Worm (Caenorhabditis elegans) whole organism, L4 larva: Measurements from ENCODE around the gene F31D4.8.
A peak's percentile ranks its signal among the peaks of the same experiment; 100 is the strongest.

Source experiments
- F26F4.8 ChIP-seq: fragments of 200-800 bp; sonication (Bioruptor generic); conservative IDR thresholded peaks from 2 replicates; pipeline ENCODE4 v1.3.6; 2022; ENCODE audit warnings: missing genetic modification characterization, missing compliant biosample characterization
- F37D6.2 ChIP-seq: sonication (generic microtip); optimal IDR thresholded peaks from 2 replicates; lab custom pipeline; 2016; ENCODE audit warnings: mild to moderate bottlenecking, missing genetic modification characterization, missing compliant biosample characterization
- F44E2.7 ChIP-seq: fragments of 200-800 bp; sonication (Bioruptor generic); IDR thresholded peaks from 2 replicates; pipeline ENCODE4 v2.1.2; 2022; ENCODE audit warnings: missing genetic modification characterization, missing compliant biosample characterization
- Y105C5A.15 ChIP-seq: fragments of 200-800 bp; sonication (Bioruptor generic); IDR thresholded peaks from 2 replicates; pipeline ENCODE4 v1.3.6; 2022; ENCODE audit warnings: missing genetic modification characterization, missing compliant biosample characterization
- Y48G9A.11 ChIP-seq: fragments of 200-800 bp; sonication (Bioruptor generic); IDR thresholded peaks from 2 replicates; pipeline ENCODE4 v1.3.6; 2022; ENCODE audit warnings: missing genetic modification reagents, missing genetic modification characterization, missing compliant biosample characterization
- Y5F2A.4 ChIP-seq: fragments of 200-800 bp; sonication (Bioruptor generic); optimal IDR thresholded peaks from 2 replicates; lab custom pipeline; 2018; ENCODE audit warnings: mild to moderate bottlenecking, missing genetic modification characterization, missing compliant biosample characterization
- Y75B8A.6 ChIP-seq: fragments of 200-800 bp; sonication (Bioruptor generic); IDR thresholded peaks from 2 replicates; pipeline ENCODE4 v1.3.6; 2022; ENCODE audit warnings: missing genetic modification reagents, missing genetic modification characterization, missing compliant biosample characterization
- ZK337.2 ChIP-seq: fragments of 200-800 bp; sonication (Bioruptor generic); IDR thresholded peaks from 2 replicates; pipeline ENCODE4 v1.3.6; 2022; ENCODE audit warnings: missing genetic modification reagents, missing genetic modification characterization, missing compliant biosample characterization
- arid-1 ChIP-seq: fragments of 200-800 bp; sonication (Bioruptor generic); conservative IDR thresholded peaks from 2 replicates; pipeline ENCODE4 v1.3.6; 2022; ENCODE audit warnings: missing genetic modification reagents, missing genetic modification characterization, missing compliant biosample characterization
- attf-4 ChIP-seq: sonication (generic microtip); optimal IDR thresholded peaks from 3 replicates; lab custom pipeline; 2017; ENCODE audit warnings: missing biosample characterization, missing genetic modification characterization
- ceh-62 ChIP-seq: sonication (generic microtip); optimal IDR thresholded peaks from 2 replicates; lab custom pipeline; 2017; ENCODE audit warnings: missing biosample characterization, missing genetic modification characterization
- ceh-82 ChIP-seq: sonication (generic microtip); optimal IDR thresholded peaks from 2 replicates; lab custom pipeline; 2017; ENCODE audit warnings: missing biosample characterization, missing genetic modification characterization
- ces-1 ChIP-seq: fragments of 150-350 bp; sonication (generic microtip); optimal IDR thresholded peaks from 4 replicates; lab custom pipeline; 2014; ENCODE audit warnings: missing biosample characterization, missing genetic modification reagents, missing genetic modification characterization
- ctbp-1 ChIP-seq: fragments of 200-800 bp; sonication (Bioruptor generic); IDR thresholded peaks from 2 replicates; pipeline ENCODE4 v1.3.6; 2022; ENCODE audit warnings: missing genetic modification reagents, missing genetic modification characterization, missing compliant biosample characterization
- daf-12 ChIP-seq: fragments of 150-350 bp; optimal IDR thresholded peaks from 2 replicates; lab custom pipeline; 2014; ENCODE audit warnings: missing biosample characterization, missing genetic modification reagents, missing genetic modification characterization
- daf-16 ChIP-seq, 3 experiments: sonication (generic microtip); optimal IDR thresholded peaks; 2 replicates each; lab custom pipeline; 2016 to 2017; ENCODE audit warnings: missing genetic modification characterization in 3 of 3, missing genetic modification reagents in 3 of 3, mild to moderate bottlenecking in 2 of 3, missing compliant biosample characterization in 2 of 3, missing biosample characterization in 1 of 3, moderate library complexity in 1 of 3
- daf-19 ChIP-seq: fragments of 200-800 bp; sonication (Bioruptor generic); conservative IDR thresholded peaks from 2 replicates; pipeline ENCODE4 v1.3.6; 2022; ENCODE audit warnings: missing genetic modification characterization, missing compliant biosample characterization
- daf-8 ChIP-seq: fragments of 200-800 bp; sonication (Bioruptor generic); IDR thresholded peaks from 2 replicates; pipeline ENCODE4 v1.3.6; 2022; ENCODE audit warnings: missing genetic modification characterization, missing compliant biosample characterization
- dmd-6 ChIP-seq: fragments of 200-800 bp; sonication (Bioruptor generic); IDR thresholded peaks from 2 replicates; pipeline ENCODE4 v1.3.6; 2022; ENCODE audit warnings: missing genetic modification reagents, missing genetic modification characterization, missing compliant biosample characterization
- duxl-1 ChIP-seq: sonication (generic microtip); optimal IDR thresholded peaks from 2 replicates; lab custom pipeline; 2016; ENCODE audit warnings: mild to moderate bottlenecking, missing genetic modification characterization, moderate library complexity, missing compliant biosample characterization; ENCODE audit not compliant: poor library complexity
- egl-43 ChIP-seq: fragments of 200-800 bp; sonication (Bioruptor generic); IDR thresholded peaks from 2 replicates; pipeline ENCODE4 v1.3.6; 2022; ENCODE audit warnings: missing genetic modification reagents, missing genetic modification characterization, missing compliant biosample characterization
- fkh-10 ChIP-seq: fragments of 150-350 bp; optimal IDR thresholded peaks from 2 replicates; lab custom pipeline; 2014; ENCODE audit warnings: missing biosample characterization, missing genetic modification reagents, missing genetic modification characterization
- hlh-11 ChIP-seq: fragments of 200-800 bp; sonication (Bioruptor generic); optimal IDR thresholded peaks from 2 replicates; lab custom pipeline; 2018; ENCODE audit warnings: mild to moderate bottlenecking, missing genetic modification characterization, missing compliant biosample characterization
- hlh-30 ChIP-seq: sonication (generic microtip); optimal IDR thresholded peaks from 2 replicates; lab custom pipeline; 2017; ENCODE audit warnings: antibody characterized with exemption, mild to moderate bottlenecking, missing genetic modification characterization, missing compliant biosample characterization; ENCODE audit not compliant: insufficient read depth
- lin-13 ChIP-seq: fragments of 150-350 bp; optimal IDR thresholded peaks from 2 replicates; lab custom pipeline; 2014; ENCODE audit warnings: missing biosample characterization, missing genetic modification reagents, missing genetic modification characterization
- lin-15B ChIP-seq: fragments of 150-350 bp; sonication (generic microtip); optimal IDR thresholded peaks from 3 replicates; lab custom pipeline; 2014; ENCODE audit warnings: missing biosample characterization, missing genetic modification characterization
- lin-29 ChIP-seq: fragments of 200-800 bp; sonication (Bioruptor generic); IDR thresholded peaks from 2 replicates; pipeline ENCODE4 v1.3.6; 2022; ENCODE audit warnings: missing genetic modification reagents, missing genetic modification characterization, missing compliant biosample characterization
- lsy-2 ChIP-seq, 2 experiments: fragments of 150-350 bp in 1 of 2; sonication (generic microtip) in 1 of 2; optimal IDR thresholded peaks; 2 replicates each; lab custom pipeline; 2014 to 2017; ENCODE audit warnings: missing biosample characterization in 2 of 2, missing genetic modification characterization in 2 of 2
- madf-5 ChIP-seq, 2 experiments: fragments of 200-800 bp; sonication (Bioruptor generic); IDR thresholded peaks; 2 replicates each; pipeline ENCODE4 v1.3.6; 2022; ENCODE audit warnings: missing compliant biosample characterization in 2 of 2, missing genetic modification characterization in 2 of 2
- mxl-3 ChIP-seq: fragments of 200-800 bp; sonication (Bioruptor generic); optimal IDR thresholded peaks from 2 replicates; lab custom pipeline; 2018; ENCODE audit warnings: mild to moderate bottlenecking, missing genetic modification characterization, missing compliant biosample characterization
- nhr-10 ChIP-seq: fragments of 150-350 bp; optimal IDR thresholded peaks from 2 replicates; lab custom pipeline; 2014; ENCODE audit warnings: missing biosample characterization, missing genetic modification characterization
- nhr-28 ChIP-seq: fragments of 150-350 bp; optimal IDR thresholded peaks from 2 replicates; lab custom pipeline; 2014; ENCODE audit warnings: missing biosample characterization, missing genetic modification characterization
- nhr-42 ChIP-seq: fragments of 200-800 bp; sonication (Bioruptor generic); IDR thresholded peaks from 2 replicates; pipeline ENCODE4 v1.3.6; 2022; ENCODE audit warnings: missing genetic modification characterization, missing compliant biosample characterization
- nhr-48 ChIP-seq: sonication (generic microtip); optimal IDR thresholded peaks from 2 replicates; lab custom pipeline; 2016; ENCODE audit warnings: mild to moderate bottlenecking, missing genetic modification characterization, missing compliant biosample characterization
- nhr-6 ChIP-seq: fragments of 150-350 bp; optimal IDR thresholded peaks from 2 replicates; lab custom pipeline; 2014; ENCODE audit warnings: missing biosample characterization, missing genetic modification characterization
- nhr-76 ChIP-seq: fragments of 150-350 bp; optimal IDR thresholded peaks from 2 replicates; lab custom pipeline; 2014; ENCODE audit warnings: missing biosample characterization, missing genetic modification characterization
- pha-4 ChIP-seq, 2 experiments: fragments of 150-350 bp in 1 of 2; fragments of 200-800 bp in 1 of 2; sonication (Bioruptor generic) in 1 of 2; IDR thresholded peaks in 1 of 2; optimal IDR thresholded peaks in 1 of 2; 2 replicates each; pipeline versions ENCODE4 v1.3.6 to Lab custom; 2014 to 2022; ENCODE audit warnings: missing genetic modification characterization in 2 of 2, missing genetic modification reagents in 2 of 2, missing biosample characterization in 1 of 2, missing compliant biosample characterization in 1 of 2
- php-3 ChIP-seq: fragments of 200-800 bp; sonication (Bioruptor generic); IDR thresholded peaks from 2 replicates; pipeline ENCODE4 v1.3.6; 2022; ENCODE audit warnings: missing genetic modification reagents, missing genetic modification characterization, missing compliant biosample characterization
- pqm-1 ChIP-seq: sonication (generic microtip); optimal IDR thresholded peaks from 2 replicates; lab custom pipeline; 2017; ENCODE audit warnings: missing biosample characterization, missing genetic modification characterization
- saeg-2 ChIP-seq: fragments of 200-800 bp; sonication (Bioruptor generic); IDR thresholded peaks from 2 replicates; pipeline ENCODE4 v1.3.6; 2022; ENCODE audit warnings: missing genetic modification reagents, missing genetic modification characterization, missing compliant biosample characterization
- sdz-12 ChIP-seq: fragments of 200-800 bp; sonication (Bioruptor generic); optimal IDR thresholded peaks from 2 replicates; lab custom pipeline; 2018; ENCODE audit warnings: mild to moderate bottlenecking, missing genetic modification characterization, missing compliant biosample characterization
- snpc-1.2 ChIP-seq: fragments of 200-800 bp; sonication (Bioruptor generic); IDR thresholded peaks from 2 replicates; pipeline ENCODE4 v1.3.6; 2022; ENCODE audit warnings: missing genetic modification reagents, missing genetic modification characterization, missing compliant biosample characterization
- spr-3 ChIP-seq: fragments of 200-800 bp; sonication (Bioruptor generic); optimal IDR thresholded peaks from 2 replicates; lab custom pipeline; 2018; ENCODE audit warnings: mild to moderate bottlenecking, missing genetic modification characterization, missing compliant biosample characterization
- tag-97 ChIP-seq: fragments of 200-800 bp; sonication (Bioruptor generic); IDR thresholded peaks from 2 replicates; pipeline ENCODE4 v1.3.6; 2022; ENCODE audit warnings: missing genetic modification characterization, missing compliant biosample characterization
- tra-1 ChIP-seq: fragments of 200-800 bp; sonication (Bioruptor generic); IDR thresholded peaks from 2 replicates; pipeline ENCODE4 v1.3.6; 2022; ENCODE audit warnings: missing genetic modification reagents, missing genetic modification characterization, missing compliant biosample characterization
- unc-130 ChIP-seq: sonication (generic microtip); optimal IDR thresholded peaks from 2 replicates; lab custom pipeline; 2016; ENCODE audit warnings: missing genetic modification reagents, missing genetic modification characterization, missing compliant biosample characterization
- vab-7 ChIP-seq: fragments of 200-800 bp; sonication (Bioruptor generic); IDR thresholded peaks from 2 replicates; pipeline ENCODE4 v1.3.6; 2022; ENCODE audit warnings: missing genetic modification reagents, missing genetic modification characterization, missing compliant biosample characterization
- zag-1 ChIP-seq: fragments of 150-350 bp; optimal IDR thresholded peaks from 2 replicates; lab custom pipeline; 2014; ENCODE audit warnings: missing biosample characterization, missing genetic modification characterization
- zfp-3 ChIP-seq: fragments of 200-800 bp; sonication (Bioruptor generic); conservative IDR thresholded peaks from 2 replicates; pipeline ENCODE4 v1.3.6; 2022; ENCODE audit warnings: missing genetic modification reagents, missing genetic modification characterization, missing compliant biosample characterization
- ztf-11 ChIP-seq: fragments of 150-350 bp; optimal IDR thresholded peaks from 2 replicates; lab custom pipeline; 2014; ENCODE audit warnings: missing biosample characterization, missing genetic modification characterization

The F31D4.8 gene

ce11 chrV:20832554-20832963 lies 35.7 kb downstream of the F31D4.8 start (continued):
- TF ChIP-seq nhr-10 (tag; lab: Kevin White, UChicago): no peak
- no peak for TF ChIP-seq sdz-12
- TF ChIP-seq duxl-1 (tag; lab: Kevin White, UChicago): no peak
- TF ChIP-seq ZK337.2: no peak
- no peak for TF ChIP-seq arid-1
- TF ChIP-seq nhr-48 (tag; lab: Kevin White, UChicago): no peak
- TF ChIP-seq ces-1 (GFP tag; lab: Kevin White, UChicago): no peak
- no peak for TF ChIP-seq unc-130 (GFP tag; lab: Kevin White, UChicago)
- TF ChIP-seq daf-19: no peak

- TF ChIP-seq nhr-28 (tag; lab: Kevin White, UChicago): peak; percentile 79
- no peak for TF ChIP-seq fkh-10 (GFP tag; lab: Kevin White, UChicago)
- TF ChIP-seq pha-4 (GFP tag; IDR thresholded peaks at IDR 0.05; lab: Robert Waterston, UW): no peak
- no peak for TF ChIP-seq pha-4 (tag; optimal IDR thresholded peaks at IDR 0.05; lab: Kevin White, UChicago)
- no peak for TF ChIP-seq ceh-62 (tag; lab: Kevin White, UChicago)
- no peak for TF ChIP-seq lin-15B
- TF ChIP-seq zag-1 (tag; lab: Kevin White, UChicago): no peak
- no peak for TF ChIP-seq ztf-11
- no peak for TF ChIP-seq Y5F2A.4 (GFP tag; lab: Kevin White, UChicago)
- no peak for TF ChIP-seq daf-16 (GFP tag; optimal IDR thresholded peaks at IDR 0.05; lab: Kevin White, UChicago)
- peak; percentile 79 for TF ChIP-seq daf-16 (tag; optimal IDR thresholded peaks at IDR 0.05; lab: Kevin White, UChicago)
- no peak for TF ChIP-seq egl-43 (GFP tag; lab: Robert Waterston, UW)
- TF ChIP-seq snpc-1.2 (GFP tag; lab: Robert Waterston, UW): no peak
- peak; percentile 68 for TF ChIP-seq hlh-11 (tag; lab: Kevin White, UChicago)
- TF ChIP-seq F26F4.8 (GFP tag; lab: Robert Waterston, UW): no peak
- TF ChIP-seq nhr-6 (tag; lab: Kevin White, UChicago): peak; percentile 41
- TF ChIP-seq zfp-3 (GFP tag; lab: Robert Waterston, UW): no peak
- peak; percentile 84 for TF ChIP-seq dmd-6 (GFP tag; lab: Robert Waterston, UW)
- TF ChIP-seq lin-29: no peak
- no peak for TF ChIP-seq madf-5 (GFP tag; IDR thresholded peaks at IDR 0.05; lab: Robert Waterston, UW)
- no peak for TF ChIP-seq nhr-76 (tag; lab: Kevin White, UChicago)
- peak; percentile 52 for TF ChIP-seq pqm-1 (tag; lab: Kevin White, UChicago)
- no peak for TF ChIP-seq arid-1
- TF ChIP-seq php-3 (GFP tag; lab: Robert Waterston, UW): no peak
- no peak for TF ChIP-seq duxl-1 (tag; lab: Kevin White, UChicago)
- TF ChIP-seq F44E2.7: no peak
- TF ChIP-seq spr-3 (GFP tag; lab: Kevin White, UChicago): no peak
- TF ChIP-seq saeg-2 (GFP tag; lab: Robert Waterston, UW): no peak
- no peak for TF ChIP-seq tag-97 (GFP tag; lab: Robert Waterston, UW)
- TF ChIP-seq Y48G9A.11 (GFP tag; lab: Robert Waterston, UW): no peak
- TF ChIP-seq lin-13 (GFP tag; lab: Kevin White, UChicago): no peak
- no peak for TF ChIP-seq daf-8
- no peak for TF ChIP-seq Y75B8A.6 (GFP tag; lab: Robert Waterston, UW)
- peak; percentile 68 for TF ChIP-seq hlh-30 (tag; lab: Kevin White, UChicago)
- no peak for TF ChIP-seq F37D6.2 (tag; lab: Kevin White, UChicago)
- no peak for TF ChIP-seq Y105C5A.15 (GFP tag; lab: Robert Waterston, UW)
- TF ChIP-seq daf-12 (tag; lab: Kevin White, UChicago): no peak
- no peak for TF ChIP-seq tra-1 (GFP tag; lab: Robert Waterston, UW)
- peak; percentile 85 for TF ChIP-seq mxl-3 (GFP tag; lab: Kevin White, UChicago)
- TF ChIP-seq attf-4: no peak
- no peak for TF ChIP-seq nhr-42
- peak in 1 of 2 experiments; percentile 25 for TF ChIP-seq lsy-2 (tag; optimal IDR thresholded peaks at IDR 0.05; lab: Kevin White, UChicago)
- TF ChIP-seq ceh-82: no peak
- TF ChIP-seq vab-7 (GFP tag; lab: Robert Waterston, UW): no peak
- TF ChIP-seq ctbp-1: no peak
Observed at ce11 chrV:20831867-20832266, 36.4 kb downstream of the F31D4.8 start.
